Worm (Caenorhabditis elegans) whole organism, mixed stage, embryonic: Measurements from ENCODE around the gene C05D12.1.
A peak's percentile ranks its signal among the peaks of the same experiment; 100 is the strongest.
"Not testable (repeated sequence)": the region's sequence is repeated elsewhere in the genome, so short reads cannot be mapped to it uniquely, and the experiment has no call there.

ENCODE experiments used
- M03D4.4 ChIP-seq: sonication (generic microtip); optimal IDR thresholded peaks from 2 replicates; lab custom pipeline; 2017; ENCODE audit warnings: mild to moderate bottlenecking, missing genetic modification characterization, missing compliant biosample characterization
- bed-3 ChIP-seq: fragments of 200-800 bp; sonication (Bioruptor generic); optimal IDR thresholded peaks from 3 replicates; lab custom pipeline; 2018; ENCODE audit warnings: mild to moderate bottlenecking, missing genetic modification characterization, moderate library complexity, missing compliant biosample characterization
- blmp-1 ChIP-seq: fragments of 150-350 bp; optimal IDR thresholded peaks from 2 replicates; lab custom pipeline; 2014; ENCODE audit warnings: missing biosample characterization, missing genetic modification characterization
- ceh-39 ChIP-seq: fragments of 150-350 bp; optimal IDR thresholded peaks from 2 replicates; lab custom pipeline; 2014; ENCODE audit warnings: missing biosample characterization, missing genetic modification characterization
- ceh-43 ChIP-seq: fragments of 200-800 bp; sonication (Bioruptor generic); optimal IDR thresholded peaks from 2 replicates; lab custom pipeline; 2018; ENCODE audit warnings: mild to moderate bottlenecking, missing genetic modification characterization, moderate library complexity, missing compliant biosample characterization
- ceh-83 ChIP-seq: fragments of 200-800 bp; sonication (Bioruptor generic); optimal IDR thresholded peaks from 2 replicates; lab custom pipeline; 2018; ENCODE audit warnings: mild to moderate bottlenecking, missing genetic modification characterization, missing compliant biosample characterization
- ces-1 ChIP-seq: fragments of 150-350 bp; optimal IDR thresholded peaks from 2 replicates; lab custom pipeline; 2014; ENCODE audit warnings: missing biosample characterization, missing genetic modification reagents, missing genetic modification characterization
- cnd-1 ChIP-seq: fragments of 200-800 bp; sonication (Bioruptor generic); optimal IDR thresholded peaks from 2 replicates; lab custom pipeline; 2018; ENCODE audit warnings: mild to moderate bottlenecking, missing genetic modification characterization, missing compliant biosample characterization
- drap-1 ChIP-seq: fragments of 200-800 bp; sonication (Bioruptor generic); optimal IDR thresholded peaks from 3 replicates; lab custom pipeline; 2018; ENCODE audit warnings: mild to moderate bottlenecking, missing genetic modification characterization, missing compliant biosample characterization
- elt-3 ChIP-seq: fragments of 150-350 bp; optimal IDR thresholded peaks from 2 replicates; lab custom pipeline; 2014; ENCODE audit warnings: missing biosample characterization, missing genetic modification characterization
- flh-1 ChIP-seq: fragments of 200-800 bp; sonication (Bioruptor generic); optimal IDR thresholded peaks from 2 replicates; lab custom pipeline; 2018; ENCODE audit warnings: mild to moderate bottlenecking, missing genetic modification characterization, moderate library complexity, missing compliant biosample characterization
- ham-2 ChIP-seq: fragments of 200-800 bp; sonication (Bioruptor generic); optimal IDR thresholded peaks from 2 replicates; lab custom pipeline; 2018; ENCODE audit warnings: mild to moderate bottlenecking, missing genetic modification characterization, missing compliant biosample characterization
- hlh-1 ChIP-seq: fragments of 150-350 bp; optimal IDR thresholded peaks from 2 replicates; lab custom pipeline; 2014; ENCODE audit warnings: missing biosample characterization, missing genetic modification reagents, missing genetic modification characterization
- lin-13 ChIP-seq: fragments of 150-350 bp; optimal IDR thresholded peaks from 2 replicates; lab custom pipeline; 2014; ENCODE audit warnings: missing biosample characterization, missing genetic modification characterization
- lin-32 ChIP-seq: fragments of 200-800 bp; sonication (Bioruptor generic); optimal IDR thresholded peaks from 2 replicates; lab custom pipeline; 2018; ENCODE audit warnings: mild to moderate bottlenecking, missing genetic modification characterization, missing compliant biosample characterization
- lsy-2 ChIP-seq: fragments of 150-350 bp; optimal IDR thresholded peaks from 2 replicates; lab custom pipeline; 2014; ENCODE audit warnings: missing biosample characterization, missing genetic modification characterization
- mab-5 ChIP-seq: fragments of 150-350 bp; optimal IDR thresholded peaks from 2 replicates; lab custom pipeline; 2014; ENCODE audit warnings: missing biosample characterization, missing genetic modification characterization
- mep-1 ChIP-seq: fragments of 150-350 bp; optimal IDR thresholded peaks from 2 replicates; lab custom pipeline; 2017; ENCODE audit warnings: missing biosample characterization, missing genetic modification reagents, missing genetic modification characterization, inconsistent platforms
- mls-2 ChIP-seq: sonication (generic microtip); optimal IDR thresholded peaks from 2 replicates; lab custom pipeline; 2016; ENCODE audit warnings: mild to moderate bottlenecking, missing genetic modification characterization, moderate library complexity, missing compliant biosample characterization
- nhr-12 ChIP-seq: fragments of 150-350 bp; optimal IDR thresholded peaks from 2 replicates; lab custom pipeline; 2014; ENCODE audit warnings: missing biosample characterization, missing genetic modification characterization
- nhr-2 ChIP-seq: fragments of 150-350 bp; optimal IDR thresholded peaks from 2 replicates; lab custom pipeline; 2014; ENCODE audit warnings: missing biosample characterization, missing genetic modification characterization
- nhr-237 ChIP-seq: fragments of 150-350 bp; optimal IDR thresholded peaks from 2 replicates; lab custom pipeline; 2014; ENCODE audit warnings: missing biosample characterization, missing genetic modification characterization
- nhr-28 ChIP-seq: fragments of 150-350 bp; optimal IDR thresholded peaks from 2 replicates; lab custom pipeline; 2014; ENCODE audit warnings: missing biosample characterization, missing genetic modification characterization
- nhr-76 ChIP-seq: sonication (generic microtip); optimal IDR thresholded peaks from 2 replicates; lab custom pipeline; 2017; ENCODE audit warnings: missing biosample characterization, missing genetic modification characterization
- pha-4 ChIP-seq: fragments of 150-350 bp; optimal IDR thresholded peaks from 2 replicates; lab custom pipeline; 2018; ENCODE audit warnings: missing biosample characterization, missing genetic modification reagents, missing genetic modification characterization
- sem-2 ChIP-seq: fragments of 200-800 bp; sonication (Bioruptor generic); optimal IDR thresholded peaks from 2 replicates; lab custom pipeline; 2018; ENCODE audit warnings: mild to moderate bottlenecking, missing genetic modification characterization, missing compliant biosample characterization
- sptf-1 ChIP-seq: sonication (generic microtip); optimal IDR thresholded peaks from 2 replicates; lab custom pipeline; 2017; ENCODE audit warnings: mild to moderate bottlenecking, missing genetic modification characterization, moderate library complexity, missing compliant biosample characterization
- tbx-8 ChIP-seq: fragments of 200-800 bp; sonication (Bioruptor generic); optimal IDR thresholded peaks from 2 replicates; lab custom pipeline; 2018; ENCODE audit warnings: mild to moderate bottlenecking, missing genetic modification characterization, moderate library complexity, missing compliant biosample characterization
- unc-120 ChIP-seq: sonication (generic microtip); optimal IDR thresholded peaks from 2 replicates; lab custom pipeline; 2017; ENCODE audit warnings: missing genetic modification characterization, missing compliant biosample characterization; ENCODE audit not compliant: poor library complexity, severe bottlenecking
- unc-39 ChIP-seq: fragments of 150-350 bp; optimal IDR thresholded peaks from 2 replicates; lab custom pipeline; 2014; ENCODE audit warnings: missing biosample characterization, missing genetic modification characterization
- unc-62 ChIP-seq: fragments of 150-350 bp; optimal IDR thresholded peaks from 2 replicates; lab custom pipeline; 2014; ENCODE audit warnings: missing biosample characterization, missing genetic modification reagents, missing genetic modification characterization
- zip-8 ChIP-seq: fragments of 150-350 bp; optimal IDR thresholded peaks from 2 replicates; lab custom pipeline; 2014; ENCODE audit warnings: missing biosample characterization, missing genetic modification characterization

The C05D12.1 gene

ce11 chrII:11443128-11443527, 27.6 kb upstream of the C05D12.1 start:
- TF ChIP-seq tbx-8 (GFP tag; lab: Kevin White, UChicago) (no peak), flh-1 (GFP tag; lab: Kevin White, UChicago) (no peak), sem-2 (GFP tag; lab: Kevin White, UChicago) (no peak), lin-13 (no peak), pha-4 (tag; lab: Kevin White, UChicago) (no peak), mab-5 (no peak), ceh-83 (no peak), nhr-237 (tag; lab: Kevin White, UChicago) (no peak), ceh-39 (tag; lab: Kevin White, UChicago) (no peak), ceh-43 (GFP tag; lab: Kevin White, UChicago) (no peak), nhr-76 (no peak), unc-39 (tag; lab: Kevin White, UChicago) (no peak), M03D4.4 (tag; lab: Kevin White, UChicago) (no peak), mls-2 (no peak), cnd-1 (tag; lab: Kevin White, UChicago) (no peak), zip-8 (no peak), elt-3 (tag; lab: Kevin White, UChicago) (no peak)

- not testable (repeated sequence) for TF ChIP-seq cnd-1 (tag; lab: Kevin White, UChicago); unc-62 (GFP tag; lab: Kevin White, UChicago); nhr-28 (tag; lab: Kevin White, UChicago)
Measured at ce11 chrII:11442425-11442824, 26.9 kb upstream of the C05D12.1 start, which contains the start of gene ebp-2. TSS of gene ebp-2 (plus strand) at chrII:11442725.

- peak; percentile 3 for TF ChIP-seq cnd-1 (tag; lab: Kevin White, UChicago)
- no peak for TF ChIP-seq nhr-12
- TF ChIP-seq sem-2 (GFP tag; lab: Kevin White, UChicago): no peak
- TF ChIP-seq unc-62 (GFP tag; lab: Kevin White, UChicago): no peak
- TF ChIP-seq flh-1 (GFP tag; lab: Kevin White, UChicago): no peak
- TF ChIP-seq lin-32 (GFP tag; lab: Kevin White, UChicago): peak; percentile 45
- no peak for TF ChIP-seq nhr-2 (tag; lab: Kevin White, UChicago)
- TF ChIP-seq hlh-1: no peak
- TF ChIP-seq M03D4.4 (tag; lab: Kevin White, UChicago): no peak
- peak; percentile 5 for TF ChIP-seq lin-13
- TF ChIP-seq sptf-1: no peak
- TF ChIP-seq ham-2: peak; percentile 42
- TF ChIP-seq nhr-28 (tag; lab: Kevin White, UChicago): no peak
- TF ChIP-seq ces-1 (GFP tag; lab: Kevin White, UChicago): peak; percentile 94
- no peak for TF ChIP-seq bed-3 (GFP tag; lab: Kevin White, UChicago)
Measured at ce11 chrII:11440265-11440664, 24.7 kb upstream of the C05D12.1 start, which contains the start of gene VW02B12L.2. TSS of gene VW02B12L.2 (minus strand) at chrII:11440329.

ce11 chrII:11438417-11438816, 22.8 kb upstream of the C05D12.1 start, which contains the start of gene vha-6:
TSS of gene vha-6 (minus strand) at chrII:11438452.
- TF ChIP-seq nhr-76 (no peak), lsy-2 (tag; lab: Kevin White, UChicago) (no peak), ceh-43 (GFP tag; lab: Kevin White, UChicago) (no peak), tbx-8 (GFP tag; lab: Kevin White, UChicago) (no peak), nhr-2 (tag; lab: Kevin White, UChicago) (no peak), ceh-83 (no peak)

- TF ChIP-seq ceh-39 (tag; lab: Kevin White, UChicago) (no peak), nhr-237 (tag; lab: Kevin White, UChicago) (no peak), mab-5 (no peak), lin-13 (no peak), unc-62 (GFP tag; lab: Kevin White, UChicago) (no peak), ceh-83 (no peak), nhr-76 (no peak), sptf-1 (no peak)
Measured at ce11 chrII:11433942-11434341, 18.4 kb upstream of the C05D12.1 start, which contains the start of gene C05D12.5. TSS of gene C05D12.5 (plus strand) at chrII:11434242.

ce11 chrII:11431584-11431983, 16.0 kb upstream of the C05D12.1 start, which contains the start of gene C05D12.4:
TSS of gene C05D12.4 (plus strand) at chrII:11431884.
- no peak for TF ChIP-seq mls-2
- TF ChIP-seq unc-120 (tag; lab: Kevin White, UChicago): no peak
- no peak for TF ChIP-seq mep-1 (tag; lab: Kevin White, UChicago)
- no peak for TF ChIP-seq nhr-12
- no peak for TF ChIP-seq drap-1 (GFP tag; lab: Kevin White, UChicago)
- no peak for TF ChIP-seq flh-1 (GFP tag; lab: Kevin White, UChicago)
- TF ChIP-seq lsy-2 (tag; lab: Kevin White, UChicago): no peak
- no peak for TF ChIP-seq blmp-1
- no peak for TF ChIP-seq mab-5
- no peak for TF ChIP-seq lin-32 (GFP tag; lab: Kevin White, UChicago)
- TF ChIP-seq nhr-2 (tag; lab: Kevin White, UChicago): no peak
